Worm (Caenorhabditis elegans): ENCODE data around the gene K08D8.10.

- TF ChIP-seq unc-62 (GFP tag; optimal IDR thresholded peaks at IDR 0.05 in 1 of 2): no peak
- TF ChIP-seq unc-62 (tag; optimal IDR thresholded peaks at IDR 0.05): no peak
- no peak for TF ChIP-seq lin-38 (GFP tag; IDR thresholded peaks at IDR 0.05)
- no peak for TF ChIP-seq ceh-32 (tag; optimal IDR thresholded peaks at IDR 0.05; ENCODE audit: poor library complexity)
Measured at ce11 chrIV:12941254-12941653, 40.9 kb downstream of the K08D8.10 start, which contains the start of gene dod-24.
